Worm (Caenorhabditis elegans) whole organism, L4 larva: ENCODE data around the gene dlc-5.

Source experiments
- D1046.2 ChIP-seq: fragments of 200-800 bp; sonication (Bioruptor generic); IDR thresholded peaks from 2 replicates; pipeline ENCODE4 v1.3.6; 2022; ENCODE audit warnings: missing genetic modification characterization, missing compliant biosample characterization
- F44E2.7 ChIP-seq: fragments of 200-800 bp; sonication (Bioruptor generic); IDR thresholded peaks from 2 replicates; pipeline ENCODE4 v2.1.2; 2022; ENCODE audit warnings: missing genetic modification characterization, missing compliant biosample characterization
- F49E8.2 ChIP-seq: sonication (generic microtip); optimal IDR thresholded peaks from 2 replicates; lab custom pipeline; 2016; ENCODE audit warnings: missing compliant biosample characterization, mild to moderate bottlenecking, missing genetic modification characterization, borderline replicate concordance
- Y48G9A.11 ChIP-seq: fragments of 200-800 bp; sonication (Bioruptor generic); IDR thresholded peaks from 2 replicates; pipeline ENCODE4 v1.3.6; 2022; ENCODE audit warnings: missing genetic modification reagents, missing genetic modification characterization, missing compliant biosample characterization
- ZK337.2 ChIP-seq: fragments of 200-800 bp; sonication (Bioruptor generic); IDR thresholded peaks from 2 replicates; pipeline ENCODE4 v1.3.6; 2022; ENCODE audit warnings: missing genetic modification reagents, missing genetic modification characterization, missing compliant biosample characterization
- ZK546.5 ChIP-seq, 2 experiments: sonication (generic microtip); optimal IDR thresholded peaks; 2 replicates each; lab custom pipeline; 2017; ENCODE audit warnings: missing biosample characterization in 2 of 2, missing genetic modification characterization in 2 of 2
- aha-1 ChIP-seq: fragments of 150-350 bp; peaks from one replicate; lab custom pipeline; 2014; ENCODE audit warnings: missing biosample characterization, missing genetic modification characterization
- ama-1 ChIP-seq: fragments of 150-350 bp; optimal IDR thresholded peaks from 2 replicates; lab custom pipeline; 2014; ENCODE audit warnings: inconsistent platforms, mixed read lengths
- ceh-28 ChIP-seq: fragments of 150-350 bp; optimal IDR thresholded peaks from 2 replicates; lab custom pipeline; 2014; ENCODE audit warnings: missing biosample characterization, missing genetic modification reagents, missing genetic modification characterization
- daf-16 ChIP-seq, 3 experiments: sonication (generic microtip); optimal IDR thresholded peaks; 2 replicates each; lab custom pipeline; 2016 to 2017; ENCODE audit warnings: missing genetic modification characterization in 3 of 3, missing genetic modification reagents in 3 of 3, mild to moderate bottlenecking in 2 of 3, missing compliant biosample characterization in 2 of 3, missing biosample characterization in 1 of 3, moderate library complexity in 1 of 3
- daf-19 ChIP-seq: fragments of 200-800 bp; sonication (Bioruptor generic); conservative IDR thresholded peaks from 2 replicates; pipeline ENCODE4 v1.3.6; 2022; ENCODE audit warnings: missing genetic modification characterization, missing compliant biosample characterization
- dmd-6 ChIP-seq: fragments of 200-800 bp; sonication (Bioruptor generic); IDR thresholded peaks from 2 replicates; pipeline ENCODE4 v1.3.6; 2022; ENCODE audit warnings: missing genetic modification reagents, missing genetic modification characterization, missing compliant biosample characterization
- dpl-1 ChIP-seq: fragments of 150-350 bp; optimal IDR thresholded peaks from 2 replicates; lab custom pipeline; 2014; ENCODE audit warnings: missing biosample characterization, missing genetic modification reagents, missing genetic modification characterization
- dve-1 ChIP-seq: sonication (generic microtip); optimal IDR thresholded peaks from 2 replicates; lab custom pipeline; 2017; ENCODE audit warnings: antibody characterized with exemption, mild to moderate bottlenecking, missing genetic modification characterization, missing compliant biosample characterization; ENCODE audit not compliant: insufficient read depth
- egl-27 ChIP-seq: sonication (generic microtip); optimal IDR thresholded peaks from 3 replicates; lab custom pipeline; 2017; ENCODE audit warnings: missing biosample characterization, missing genetic modification reagents, missing genetic modification characterization
- gei-8 ChIP-seq: fragments of 200-800 bp; sonication (Bioruptor generic); optimal IDR thresholded peaks from 2 replicates; lab custom pipeline; 2018; ENCODE audit warnings: mild to moderate bottlenecking, missing genetic modification characterization, missing compliant biosample characterization
- hlh-30 ChIP-seq: sonication (generic microtip); optimal IDR thresholded peaks from 2 replicates; lab custom pipeline; 2017; ENCODE audit warnings: antibody characterized with exemption, mild to moderate bottlenecking, missing genetic modification characterization, missing compliant biosample characterization; ENCODE audit not compliant: insufficient read depth
- hmg-1.1 ChIP-seq: fragments of 200-800 bp; sonication (Bioruptor generic); IDR thresholded peaks from 2 replicates; pipeline ENCODE4 v1.3.6; 2022; ENCODE audit warnings: missing genetic modification reagents, missing genetic modification characterization, missing compliant biosample characterization
- jun-1 ChIP-seq: fragments of 150-350 bp; optimal IDR thresholded peaks from 2 replicates; lab custom pipeline; 2014; ENCODE audit warnings: missing biosample characterization, missing genetic modification reagents, missing genetic modification characterization
- lin-15B ChIP-seq: fragments of 150-350 bp; sonication (generic microtip); optimal IDR thresholded peaks from 3 replicates; lab custom pipeline; 2014; ENCODE audit warnings: missing biosample characterization, missing genetic modification characterization
- lin-39 ChIP-seq: fragments of 150-350 bp; optimal IDR thresholded peaks from 2 replicates; lab custom pipeline; 2014; ENCODE audit warnings: missing biosample characterization, missing genetic modification reagents, missing genetic modification characterization
- lsy-2 ChIP-seq, 2 experiments: fragments of 150-350 bp in 1 of 2; sonication (generic microtip) in 1 of 2; optimal IDR thresholded peaks; 2 replicates each; lab custom pipeline; 2014 to 2017; ENCODE audit warnings: missing biosample characterization in 2 of 2, missing genetic modification characterization in 2 of 2
- madf-5 ChIP-seq, 2 experiments: fragments of 200-800 bp; sonication (Bioruptor generic); IDR thresholded peaks; 2 replicates each; pipeline ENCODE4 v1.3.6; 2022; ENCODE audit warnings: missing compliant biosample characterization in 2 of 2, missing genetic modification characterization in 2 of 2
- mdl-1 ChIP-seq, 2 experiments: fragments of 150-350 bp in 1 of 2; sonication (generic microtip) in 1 of 2; optimal IDR thresholded peaks; 2 replicates each; lab custom pipeline; 2014 to 2017; ENCODE audit warnings: missing biosample characterization in 2 of 2, missing genetic modification characterization in 2 of 2
- mep-1 ChIP-seq: fragments of 150-350 bp; sonication (generic microtip); optimal IDR thresholded peaks from 3 replicates; lab custom pipeline; 2014; ENCODE audit warnings: missing biosample characterization, missing genetic modification characterization
- mes-2 ChIP-seq: sonication (generic microtip); optimal IDR thresholded peaks from 2 replicates; lab custom pipeline; 2016; ENCODE audit warnings: missing genotype, mild to moderate bottlenecking, missing genetic modification characterization, missing compliant biosample characterization; ENCODE audit not compliant: poor library complexity, severe bottlenecking
- mxl-3 ChIP-seq: fragments of 200-800 bp; sonication (Bioruptor generic); optimal IDR thresholded peaks from 2 replicates; lab custom pipeline; 2018; ENCODE audit warnings: mild to moderate bottlenecking, missing genetic modification characterization, missing compliant biosample characterization
- nhr-11 ChIP-seq: fragments of 150-350 bp; optimal IDR thresholded peaks from 2 replicates; lab custom pipeline; 2014; ENCODE audit warnings: missing biosample characterization, missing genetic modification characterization
- nhr-28 ChIP-seq: fragments of 150-350 bp; optimal IDR thresholded peaks from 2 replicates; lab custom pipeline; 2014; ENCODE audit warnings: missing biosample characterization, missing genetic modification characterization
- rbr-2 ChIP-seq: sonication (generic microtip); optimal IDR thresholded peaks from 2 replicates; lab custom pipeline; 2016; ENCODE audit warnings: missing genotype, missing genetic modification characterization, missing compliant biosample characterization
- snpc-1.2 ChIP-seq: fragments of 200-800 bp; sonication (Bioruptor generic); IDR thresholded peaks from 2 replicates; pipeline ENCODE4 v1.3.6; 2022; ENCODE audit warnings: missing genetic modification reagents, missing genetic modification characterization, missing compliant biosample characterization
- spr-3 ChIP-seq: fragments of 200-800 bp; sonication (Bioruptor generic); optimal IDR thresholded peaks from 2 replicates; lab custom pipeline; 2018; ENCODE audit warnings: mild to moderate bottlenecking, missing genetic modification characterization, missing compliant biosample characterization
- tag-97 ChIP-seq: fragments of 200-800 bp; sonication (Bioruptor generic); IDR thresholded peaks from 2 replicates; pipeline ENCODE4 v1.3.6; 2022; ENCODE audit warnings: missing genetic modification characterization, missing compliant biosample characterization
- tra-1 ChIP-seq: fragments of 200-800 bp; sonication (Bioruptor generic); IDR thresholded peaks from 2 replicates; pipeline ENCODE4 v1.3.6; 2022; ENCODE audit warnings: missing genetic modification reagents, missing genetic modification characterization, missing compliant biosample characterization
- unc-130 ChIP-seq: sonication (generic microtip); optimal IDR thresholded peaks from 2 replicates; lab custom pipeline; 2016; ENCODE audit warnings: missing genetic modification reagents, missing genetic modification characterization, missing compliant biosample characterization
- unc-39 ChIP-seq: sonication (generic microtip); optimal IDR thresholded peaks from 2 replicates; lab custom pipeline; 2017; ENCODE audit warnings: missing biosample characterization, missing genetic modification characterization
- unc-62 ChIP-seq, 3 experiments: fragments of 150-350 bp in 1 of 3; sonication (generic microtip); optimal IDR thresholded peaks in 2 of 3; peaks in 1 of 3; 1 replicate in 1 of 3; 2 replicates in 2 of 3; lab custom pipeline; 2014 to 2017; ENCODE audit warnings: missing biosample characterization in 3 of 3, missing genetic modification characterization in 3 of 3, missing genetic modification reagents in 3 of 3, missing genotype in 1 of 3
- vab-7 ChIP-seq: fragments of 200-800 bp; sonication (Bioruptor generic); IDR thresholded peaks from 2 replicates; pipeline ENCODE4 v1.3.6; 2022; ENCODE audit warnings: missing genetic modification reagents, missing genetic modification characterization, missing compliant biosample characterization
- zag-1 ChIP-seq: fragments of 150-350 bp; optimal IDR thresholded peaks from 2 replicates; lab custom pipeline; 2014; ENCODE audit warnings: missing biosample characterization, missing genetic modification characterization
- zip-2 ChIP-seq: fragments of 150-350 bp; optimal IDR thresholded peaks from 2 replicates; lab custom pipeline; 2014; ENCODE audit warnings: missing biosample characterization, missing genetic modification characterization
- ztf-11 ChIP-seq: fragments of 150-350 bp; optimal IDR thresholded peaks from 2 replicates; lab custom pipeline; 2014; ENCODE audit warnings: missing biosample characterization, missing genetic modification characterization
- ztf-7 ChIP-seq: fragments of 150-350 bp; optimal IDR thresholded peaks from 2 replicates; lab custom pipeline; 2014; ENCODE audit warnings: missing biosample characterization, missing genetic modification characterization

The dlc-5 gene

ce11 chrIV:6460596-6460995 is 22.6 kb downstream of the dlc-5 start:
- TF ChIP-seq snpc-1.2 (GFP tag; lab: Robert Waterston, UW) (peak; percentile 87), jun-1 (tag; lab: Kevin White, UChicago) (no peak)
- TF ChIP-seq, all 104 proteins: peak for 1

DNA sequence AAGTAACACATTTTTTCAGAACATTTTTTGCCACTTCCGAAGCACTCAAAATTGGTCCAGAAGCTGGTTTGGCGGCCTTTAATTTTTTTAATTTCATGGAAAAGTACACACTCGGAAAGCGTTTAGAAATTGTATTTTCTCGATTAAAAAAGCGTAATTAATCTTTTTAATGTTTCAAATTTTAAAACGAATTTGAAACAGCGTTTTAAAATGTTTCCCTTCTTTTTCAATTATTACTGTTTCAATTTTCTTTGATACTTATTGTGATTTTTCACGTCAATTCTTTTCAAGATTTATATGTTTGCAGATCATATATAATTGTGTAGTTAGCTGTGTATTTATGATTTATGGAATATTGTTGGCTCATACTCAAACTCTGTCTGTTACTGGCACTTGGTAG is 26.0 kb downstream of the dlc-5 start, which contains the start of gene acr-25:
Gene acr-25 (plus strand): TSS at position 301 of the 400 bp plus-strand sequence.
- TF ChIP-seq vab-7 (no peak), mxl-3 (GFP tag; lab: Kevin White, UChicago) (no peak), daf-19 (GFP tag; lab: Robert Waterston, UW) (no peak), unc-62 (GFP tag; optimal IDR thresholded peaks at IDR 0.05 in 1 of 2; lab: Kevin White, UChicago) (no peak), unc-62 (tag; optimal IDR thresholded peaks at IDR 0.05; lab: Kevin White, UChicago) (no peak), egl-27 (tag; lab: Kevin White, UChicago) (no peak), lin-15B (tag; lab: Kevin White, UChicago) (no peak), ztf-7 (no peak), D1046.2 (GFP tag; lab: Robert Waterston, UW) (no peak), lsy-2 (tag; optimal IDR thresholded peaks at IDR 0.05; lab: Kevin White, UChicago) (no peak), Y48G9A.11 (GFP tag; lab: Robert Waterston, UW) (no peak), tra-1 (GFP tag; lab: Robert Waterston, UW) (no peak), zip-2 (tag; lab: Kevin White, UChicago) (no peak), dmd-6 (GFP tag; lab: Robert Waterston, UW) (no peak), mes-2 (tag; lab: Kevin White, UChicago) (no peak), madf-5 (GFP tag; IDR thresholded peaks at IDR 0.05; lab: Robert Waterston, UW) (no peak)

ce11 chrIV:6471216-6471615 is 33.2 kb downstream of the dlc-5 start, which contains the start of gene tmed-13:
Gene tmed-13, minus strand, starts transcription at chrIV:6471384.
- TF ChIP-seq lin-39 (tag; lab: Kevin White, UChicago): no peak
- no peak for TF ChIP-seq unc-130

DNA sequence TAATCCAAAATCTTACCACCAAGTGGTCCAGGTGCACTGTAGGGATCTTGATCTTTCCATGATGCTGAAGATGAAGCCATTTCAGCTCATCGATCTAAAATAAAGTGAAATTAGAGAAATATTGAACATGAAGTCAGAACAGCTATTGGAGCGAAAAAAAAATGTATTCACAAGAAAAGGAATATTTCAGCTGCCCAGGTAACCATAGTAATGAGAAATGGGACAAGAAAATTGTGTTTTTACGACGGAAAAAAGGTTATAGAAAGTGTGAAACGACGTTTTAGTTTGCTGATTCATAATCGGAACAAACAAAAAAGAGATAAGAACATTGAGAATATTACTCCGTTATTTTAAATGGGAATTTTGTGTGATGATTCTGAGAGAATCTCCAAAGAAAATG is 35.1 kb downstream of the dlc-5 start, which contains the start of gene Y73B6BL.27:
Gene Y73B6BL.27 (minus strand): TSS at position 101 of the 400 bp plus-strand sequence.
- no peak for TF ChIP-seq zag-1 (tag; lab: Kevin White, UChicago)

DNA sequence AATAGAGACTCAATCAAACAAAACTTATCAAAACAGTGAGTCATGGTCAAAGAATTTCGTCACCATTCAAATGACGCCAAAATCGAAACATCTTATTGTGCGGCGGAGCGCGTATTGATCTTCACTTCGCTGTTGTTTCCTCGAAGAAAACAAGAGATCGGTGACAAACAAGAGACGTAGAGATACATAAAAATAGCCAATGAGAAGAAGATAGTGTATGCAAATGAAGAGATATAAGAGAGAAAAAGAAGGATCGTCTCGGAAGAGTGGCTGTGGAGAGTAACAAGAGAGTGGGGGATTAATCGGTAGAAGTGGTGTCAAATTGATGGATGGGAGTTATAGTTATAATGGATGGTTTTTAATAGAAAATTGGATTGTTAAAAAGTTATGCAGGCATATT is 36.7 kb downstream of the dlc-5 start:
- TF ChIP-seq dve-1 (tag; lab: Kevin White, UChicago): peak; percentile 32
- TF ChIP-seq daf-19 (GFP tag; lab: Robert Waterston, UW): no peak
- peak; percentile 44 for TF ChIP-seq mep-1 (tag; lab: Kevin White, UChicago)
- TF ChIP-seq lsy-2 (tag; optimal IDR thresholded peaks at IDR 0.05; lab: Kevin White, UChicago): peak in 1 of 2 experiments; percentile 64
- no peak for TF ChIP-seq ztf-11 (tag; lab: Kevin White, UChicago)
- TF ChIP-seq unc-39 (tag; lab: Kevin White, UChicago): no peak
- TF ChIP-seq daf-16 (GFP tag; optimal IDR thresholded peaks at IDR 0.05; lab: Kevin White, UChicago): peak in 1 of 2 experiments; percentile 12
- peak; percentile 86 for TF ChIP-seq daf-16 (tag; optimal IDR thresholded peaks at IDR 0.05; lab: Kevin White, UChicago)
- no peak for TF ChIP-seq aha-1 (tag; lab: Kevin White, UChicago)
- no peak for TF ChIP-seq mdl-1 (tag; optimal IDR thresholded peaks at IDR 0.05; lab: Kevin White, UChicago)
- TF ChIP-seq tag-97 (GFP tag; lab: Robert Waterston, UW): no peak
- no peak for TF ChIP-seq zag-1 (tag; lab: Kevin White, UChicago)
- no peak for TF ChIP-seq nhr-28
- TF ChIP-seq nhr-11 (tag; lab: Kevin White, UChicago): peak; percentile 17
- no peak for TF ChIP-seq ceh-28
- peak; percentile 9 for TF ChIP-seq hlh-30 (tag; lab: Kevin White, UChicago)
- TF ChIP-seq ama-1 (lab: Kevin White, UChicago): no peak
- TF ChIP-seq ZK546.5 (tag; optimal IDR thresholded peaks at IDR 0.05; lab: Kevin White, UChicago): no peak
- no peak for TF ChIP-seq F49E8.2
- TF ChIP-seq ZK337.2 (GFP tag; lab: Robert Waterston, UW): no peak
- no peak for TF ChIP-seq hmg-1.1
- peak; percentile 6 for TF ChIP-seq dpl-1 (GFP tag; lab: Kevin White, UChicago)
- TF ChIP-seq madf-5 (GFP tag; IDR thresholded peaks at IDR 0.05; lab: Robert Waterston, UW): no peak
- TF ChIP-seq egl-27 (tag; lab: Kevin White, UChicago): no peak
- no peak for TF ChIP-seq gei-8 (GFP tag; lab: Kevin White, UChicago)
- TF ChIP-seq spr-3 (GFP tag; lab: Kevin White, UChicago): no peak
- TF ChIP-seq F44E2.7 (GFP tag; lab: Robert Waterston, UW): no peak
- no peak for TF ChIP-seq Y48G9A.11 (GFP tag; lab: Robert Waterston, UW)
- peak; percentile 29 for TF ChIP-seq rbr-2 (tag; lab: Kevin White, UChicago)
- TF ChIP-seq tra-1 (GFP tag; lab: Robert Waterston, UW): no peak
